Worm (Caenorhabditis elegans): ENCODE results near the gene F08H9.3.

DNA sequence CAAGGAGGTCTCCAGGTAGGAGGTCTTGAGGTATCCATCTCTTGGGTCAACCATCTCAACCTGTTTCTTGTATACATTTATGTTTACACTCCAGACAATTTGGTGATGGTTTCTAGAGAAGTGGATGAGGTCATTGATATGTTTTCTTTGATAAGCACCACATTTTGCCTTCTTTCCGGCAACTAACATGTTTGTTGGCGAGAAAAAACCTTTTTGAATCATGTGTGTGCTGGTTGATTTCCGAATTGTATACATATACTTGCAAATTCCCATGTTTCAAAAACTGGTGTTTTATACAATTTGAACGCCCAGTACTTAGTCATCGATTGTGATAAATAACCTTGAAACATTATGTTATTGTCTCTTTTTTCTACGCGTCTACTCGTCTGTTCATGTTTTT is 41.0 kb upstream of the F08H9.3 start:
- TF ChIP-seq lim-6 (tag; optimal IDR thresholded peaks at IDR 0.05): no peak
- no peak for TF ChIP-seq C08G9.2 (tag; optimal IDR thresholded peaks at IDR 0.05)
- TF ChIP-seq ceh-19 (GFP tag; optimal IDR thresholded peaks at IDR 0.05): no peak
- TF ChIP-seq eyg-1 (tag; optimal IDR thresholded peaks at IDR 0.05): no peak
- TF ChIP-seq dmd-4 (tag; optimal IDR thresholded peaks at IDR 0.05; ENCODE audit: borderline replicate concordance): no peak
- no peak for TF ChIP-seq elt-2 (tag; optimal IDR thresholded peaks at IDR 0.05)
- no peak for TF ChIP-seq ama-1 (optimal IDR thresholded peaks at IDR 0.05)
- no peak for TF ChIP-seq ttx-3 (tag; optimal IDR thresholded peaks at IDR 0.05)

Measured in whole organism, late embryonic.